Worm (Caenorhabditis elegans): ENCODE results near the gene Y49F6B.6.

The Y49F6B.6 gene

ce11 chrII:3512240-3512639 lies 39.3 kb downstream of the Y49F6B.6 start, which contains the start of gene Y49F6B.19:
Gene Y49F6B.19, minus strand, starts transcription at chrII:3512340.
- TF ChIP-seq efl-3 (GFP tag; optimal IDR thresholded peaks at IDR 0.05), result no peak

- TF ChIP-seq grh-1 (GFP tag; IDR thresholded peaks at IDR 0.05) (no peak), hlh-4 (tag; optimal IDR thresholded peaks at IDR 0.05) (peak; percentile 55)
Measured at ce11 chrII:3514631-3515030, 41.7 kb downstream of the Y49F6B.6 start, which contains the start of gene srz-5. Gene srz-5, minus strand, starts transcription at chrII:3514731.

- no peak for TF ChIP-seq zip-4 (GFP tag; optimal IDR thresholded peaks at IDR 0.05)
- no peak for TF ChIP-seq unc-30 (tag; optimal IDR thresholded peaks at IDR 0.05)
- no peak for TF ChIP-seq mdl-1 (tag; optimal IDR thresholded peaks at IDR 0.05)
- no peak for TF ChIP-seq skn-1 (tag; optimal IDR thresholded peaks at IDR 0.05)
- TF ChIP-seq rnt-1 (tag; optimal IDR thresholded peaks at IDR 0.05), result no peak
- TF ChIP-seq nhr-84 (tag; optimal IDR thresholded peaks at IDR 0.05), result no peak
Measured at ce11 chrII:3515384-3516053, 42.6 kb downstream of the Y49F6B.6 start, which contains the start of the genes Y49F6B.14 and clec-125. Gene Y49F6B.14, minus strand, starts transcription at chrII:3515484. Gene clec-125, plus strand, starts transcription at chrII:3516003.

DNA sequence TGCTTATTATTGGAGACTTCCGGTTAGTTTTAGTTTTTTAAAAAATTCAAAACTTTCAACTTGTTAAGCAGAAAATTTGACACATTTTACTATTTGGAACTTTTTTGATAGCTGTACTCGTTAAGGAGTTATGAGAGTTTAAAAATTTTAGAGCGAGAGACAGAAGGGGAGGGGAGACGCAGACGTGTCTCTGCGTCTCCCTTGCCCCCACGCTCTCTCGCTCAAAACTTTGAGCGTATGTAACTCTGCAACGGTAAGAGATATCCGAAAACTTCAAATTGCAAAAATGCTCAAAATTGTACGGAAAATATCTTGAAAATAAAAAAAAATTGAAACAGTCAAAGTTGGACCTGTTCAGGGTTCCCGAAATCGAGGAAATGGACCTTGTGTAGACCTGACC lies 43.3 kb downstream of the Y49F6B.6 start:
- TF ChIP-seq C16A3.4 (tag; optimal IDR thresholded peaks at IDR 0.05) (no peak), nhr-12 (tag; optimal IDR thresholded peaks at IDR 0.05) (no peak), unc-130 (tag; optimal IDR thresholded peaks at IDR 0.05) (no peak), lir-3 (tag; optimal IDR thresholded peaks at IDR 0.05; ENCODE audit: poor library complexity) (no peak), grh-1 (GFP tag; IDR thresholded peaks at IDR 0.05) (no peak), C04F5.9 (tag; optimal IDR thresholded peaks at IDR 0.05) (no peak), efl-3 (GFP tag; optimal IDR thresholded peaks at IDR 0.05) (no peak), efl-1 (optimal IDR thresholded peaks at IDR 0.05) (no peak), efl-1 (GFP tag; optimal IDR thresholded peaks at IDR 0.05 in 1 of 2) (no peak), ceh-88 (GFP tag; IDR thresholded peaks at IDR 0.05) (no peak), nhr-20 (tag; optimal IDR thresholded peaks at IDR 0.05) (no peak)

ce11 chrII:3518961-3519544 lies 46.1 kb downstream of the Y49F6B.6 start, which contains the start of gene clec-126:
Gene clec-126, plus strand, starts transcription at chrII:3519494.
- TF ChIP-seq tlp-1 (tag; optimal IDR thresholded peaks at IDR 0.05) (no peak), nhr-47 (tag; optimal IDR thresholded peaks at IDR 0.05) (peak; percentile 83), xbp-1 (tag; optimal IDR thresholded peaks at IDR 0.05) (peak; percentile 74), fos-1 (tag; optimal IDR thresholded peaks at IDR 0.05) (peak; percentile 53), aly-2 (tag; optimal IDR thresholded peaks at IDR 0.05) (no peak), ceh-8 (GFP tag; optimal IDR thresholded peaks at IDR 0.05) (peak; percentile 4), tbx-2 (tag; optimal IDR thresholded peaks at IDR 0.05) (peak; percentile 65), C04F5.9 (tag; optimal IDR thresholded peaks at IDR 0.05) (peak; percentile 29), lin-13 (GFP tag; optimal IDR thresholded peaks at IDR 0.05) (peak; percentile 79), nhr-85 (tag) (peak; percentile 82), isw-1 (GFP tag; IDR thresholded peaks at IDR 0.05) (no peak), jun-1 (tag; optimal IDR thresholded peaks at IDR 0.05) (no peak), irx-1 (tag; optimal IDR thresholded peaks at IDR 0.05) (peak; percentile 43), nhr-76 (tag; optimal IDR thresholded peaks at IDR 0.05) (no peak), unc-30 (tag; optimal IDR thresholded peaks at IDR 0.05) (no peak), nhr-20 (tag; optimal IDR thresholded peaks at IDR 0.05) (peak; percentile 75), ceh-82 (tag; optimal IDR thresholded peaks at IDR 0.05) (peak in 2 of 3 experiments; percentile 13 to 37), rnt-1 (tag; optimal IDR thresholded peaks at IDR 0.05) (peak; percentile 66), nhr-90 (tag; optimal IDR thresholded peaks at IDR 0.05; ENCODE audit: poor library complexity) (peak; percentile 90), nhr-237 (tag; optimal IDR thresholded peaks at IDR 0.05) (no peak), fkh-10 (GFP tag; optimal IDR thresholded peaks at IDR 0.05) (peak; percentile 10), lin-35 (GFP tag; optimal IDR thresholded peaks at IDR 0.05) (peak; percentile 30 to 76), blmp-1 (tag; optimal IDR thresholded peaks at IDR 0.05) (peak; percentile 40), fkh-8 (tag; optimal IDR thresholded peaks at IDR 0.05) (peak; percentile 44), unc-86 (tag; optimal IDR thresholded peaks at IDR 0.05) (peak; percentile 48), C34B4.2 (tag; optimal IDR thresholded peaks at IDR 0.05) (no peak), lin-14 (GFP tag; optimal IDR thresholded peaks at IDR 0.05) (peak; percentile 76), efl-1 (optimal IDR thresholded peaks at IDR 0.05) (peak; percentile 38 to 59), efl-1 (GFP tag; optimal IDR thresholded peaks at IDR 0.05 in 1 of 2) (peak; percentile 40 to 93), nhr-84 (tag; optimal IDR thresholded peaks at IDR 0.05) (no peak), elt-3 (tag; optimal IDR thresholded peaks at IDR 0.05) (peak in 2 of 6 experiments; percentile 2 to 40), sptf-1 (tag; optimal IDR thresholded peaks at IDR 0.05) (no peak)

Measured in whole organism, L1 larva.